Worm (Caenorhabditis elegans) whole organism, midembryonic: Measurements from ENCODE around the gene Y7A5A.1.

Experiments
- T22C8.4 ChIP-seq: fragments of 200-800 bp; sonication (Bioruptor generic); IDR thresholded peaks from 2 replicates; pipeline ENCODE4 v1.3.6; 2022; ENCODE audit warnings: missing genetic modification characterization, missing compliant biosample characterization
- flt-1 ChIP-seq: fragments of 200-800 bp; sonication (Bioruptor generic); IDR thresholded peaks from 2 replicates; pipeline ENCODE4 v1.3.6; 2022; ENCODE audit warnings: missing genetic modification characterization, missing compliant biosample characterization
- klf-2 ChIP-seq: fragments of 200-800 bp; sonication (Bioruptor generic); conservative IDR thresholded peaks from 2 replicates; pipeline ENCODE4 v1.3.6; 2022; ENCODE audit warnings: missing genetic modification reagents, missing genetic modification characterization, missing compliant biosample characterization
- ref-1 ChIP-seq: fragments of 200-800 bp; sonication (Bioruptor generic); conservative IDR thresholded peaks from 2 replicates; pipeline ENCODE4 v1.3.6; 2022; ENCODE audit warnings: missing genetic modification reagents, missing genetic modification characterization, missing compliant biosample characterization
- ztf-23 ChIP-seq: fragments of 200-800 bp; sonication (Bioruptor generic); IDR thresholded peaks from 2 replicates; pipeline ENCODE4 v1.3.6; 2022; ENCODE audit warnings: missing genetic modification reagents, missing genetic modification characterization, missing compliant biosample characterization
- ztf-29 ChIP-seq: fragments of 200-800 bp; sonication (Bioruptor generic); IDR thresholded peaks from 2 replicates; pipeline ENCODE4 v1.3.6; 2022; ENCODE audit warnings: missing genetic modification reagents, missing genetic modification characterization, missing compliant biosample characterization

- TF ChIP-seq ref-1 (GFP tag; lab: Robert Waterston, UW) (no peak), flt-1 (no peak), ztf-23 (GFP tag; lab: Robert Waterston, UW) (no peak), T22C8.4 (GFP tag; lab: Robert Waterston, UW) (no peak), klf-2 (GFP tag; lab: Robert Waterston, UW) (no peak), ztf-29 (GFP tag; lab: Robert Waterston, UW) (no peak)
Observed at ce11 chrX:15811341-15811740, 40.0 kb upstream of the Y7A5A.1 start.
